Worm (Caenorhabditis elegans) whole organism, late embryonic: ENCODE results near the gene H18N23.2.

Source experiments
- C08G9.2 ChIP-seq: sonication (generic microtip); optimal IDR thresholded peaks from 2 replicates; lab custom pipeline; 2016; ENCODE audit warnings: mild to moderate bottlenecking, missing genetic modification characterization, moderate library complexity, missing compliant biosample characterization
- C38D4.7 ChIP-seq: fragments of 200-800 bp; sonication (Bioruptor generic); optimal IDR thresholded peaks from 2 replicates; lab custom pipeline; 2018; ENCODE audit warnings: mild to moderate bottlenecking, missing genetic modification characterization, moderate library complexity, missing compliant biosample characterization
- K02D7.2 ChIP-seq: sonication (generic microtip); optimal IDR thresholded peaks from 2 replicates; lab custom pipeline; 2017; ENCODE audit warnings: mild to moderate bottlenecking, missing genetic modification characterization, missing compliant biosample characterization
- ceh-14 ChIP-seq: sonication (generic microtip); optimal IDR thresholded peaks from 2 replicates; lab custom pipeline; 2016; ENCODE audit warnings: missing genotype, missing genetic modification characterization, missing compliant biosample characterization
- ceh-18 ChIP-seq: sonication (generic microtip); optimal IDR thresholded peaks from 2 replicates; lab custom pipeline; 2016; ENCODE audit warnings: missing genetic modification characterization, missing compliant biosample characterization
- ceh-34 ChIP-seq: sonication (generic microtip); optimal IDR thresholded peaks from 2 replicates; lab custom pipeline; 2016; ENCODE audit warnings: mild to moderate bottlenecking, missing genetic modification characterization, missing compliant biosample characterization
- ceh-45 ChIP-seq: fragments of 200-800 bp; sonication (Bioruptor generic); IDR thresholded peaks from 2 replicates; pipeline ENCODE4 v1.3.6; 2022; ENCODE audit warnings: missing genetic modification reagents, missing genetic modification characterization, missing compliant biosample characterization
- ceh-48 ChIP-seq: sonication (generic microtip); optimal IDR thresholded peaks from 2 replicates; lab custom pipeline; 2016; ENCODE audit warnings: missing genetic modification characterization, inconsistent platforms, missing compliant biosample characterization
- ceh-6 ChIP-seq: fragments of 200-800 bp; sonication (Bioruptor generic); optimal IDR thresholded peaks from 2 replicates; lab custom pipeline; 2018; ENCODE audit warnings: mild to moderate bottlenecking, missing genetic modification characterization, missing compliant biosample characterization
- ceh-9 ChIP-seq: sonication (generic microtip); optimal IDR thresholded peaks from 2 replicates; lab custom pipeline; 2016; ENCODE audit warnings: mild to moderate bottlenecking, missing genetic modification characterization, inconsistent platforms, missing compliant biosample characterization
- dve-1 ChIP-seq: sonication (generic microtip); optimal IDR thresholded peaks from 2 replicates; lab custom pipeline; 2017; ENCODE audit warnings: antibody characterized with exemption, mild to moderate bottlenecking, missing genetic modification characterization, missing compliant biosample characterization
- elt-4 ChIP-seq: sonication (generic microtip); optimal IDR thresholded peaks from 2 replicates; lab custom pipeline; 2016; ENCODE audit warnings: missing genetic modification characterization, missing compliant biosample characterization
- ets-4 ChIP-seq: sonication (generic microtip); optimal IDR thresholded peaks from 2 replicates; lab custom pipeline; 2016; ENCODE audit warnings: missing genetic modification characterization, missing compliant biosample characterization
- fax-1 ChIP-seq: sonication (generic microtip); optimal IDR thresholded peaks from 2 replicates; lab custom pipeline; 2016; ENCODE audit warnings: missing genotype, missing genetic modification characterization, missing compliant biosample characterization
- fkh-10 ChIP-seq: fragments of 150-350 bp; optimal IDR thresholded peaks from 2 replicates; lab custom pipeline; 2014; ENCODE audit warnings: missing biosample characterization, missing genetic modification reagents, missing genetic modification characterization
- hlh-15 ChIP-seq: sonication (generic microtip); optimal IDR thresholded peaks from 2 replicates; lab custom pipeline; 2016; ENCODE audit warnings: missing genetic modification characterization, missing compliant biosample characterization
- hlh-30 ChIP-seq: sonication (generic microtip); optimal IDR thresholded peaks from 2 replicates; lab custom pipeline; 2017; ENCODE audit warnings: antibody characterized with exemption, missing genetic modification characterization, missing compliant biosample characterization; ENCODE audit not compliant: insufficient read depth
- hlh-6 ChIP-seq: sonication (generic microtip); optimal IDR thresholded peaks from 2 replicates; lab custom pipeline; 2016; ENCODE audit warnings: missing genotype, missing genetic modification characterization, missing compliant biosample characterization
- hlh-8 ChIP-seq: sonication (generic microtip); optimal IDR thresholded peaks from 2 replicates; lab custom pipeline; 2016; ENCODE audit warnings: missing genotype, missing genetic modification characterization, missing compliant biosample characterization
- lin-11 ChIP-seq: fragments of 200-800 bp; sonication (Bioruptor generic); optimal IDR thresholded peaks from 2 replicates; lab custom pipeline; 2018; ENCODE audit warnings: mild to moderate bottlenecking, missing genetic modification characterization, missing compliant biosample characterization
- madf-2 ChIP-seq: sonication (generic microtip); optimal IDR thresholded peaks from 2 replicates; lab custom pipeline; 2017; ENCODE audit warnings: missing genetic modification characterization, missing compliant biosample characterization
- mec-3 ChIP-seq: sonication (generic microtip); optimal IDR thresholded peaks from 2 replicates; lab custom pipeline; 2016; ENCODE audit warnings: borderline replicate concordance, missing genetic modification characterization, missing compliant biosample characterization
- nhr-11 ChIP-seq: fragments of 150-350 bp; optimal IDR thresholded peaks from 2 replicates; lab custom pipeline; 2014; ENCODE audit warnings: missing biosample characterization, missing genetic modification characterization
- nhr-232 ChIP-seq: sonication (generic microtip); optimal IDR thresholded peaks from 2 replicates; lab custom pipeline; 2016; ENCODE audit warnings: missing genetic modification characterization, missing compliant biosample characterization
- npax-4 ChIP-seq: sonication (generic microtip); optimal IDR thresholded peaks from 2 replicates; lab custom pipeline; 2016; ENCODE audit warnings: missing genetic modification characterization, missing compliant biosample characterization
- pat-9 ChIP-seq: fragments of 200-800 bp; sonication (Bioruptor generic); optimal IDR thresholded peaks from 2 replicates; lab custom pipeline; 2018; ENCODE audit warnings: mild to moderate bottlenecking, missing genetic modification characterization, moderate library complexity, missing compliant biosample characterization
- ref-2 ChIP-seq: sonication (generic microtip); optimal IDR thresholded peaks from 2 replicates; lab custom pipeline; 2016; ENCODE audit warnings: missing genetic modification characterization, missing compliant biosample characterization
- rnt-1 ChIP-seq: sonication (generic microtip); optimal IDR thresholded peaks from 2 replicates; lab custom pipeline; 2016; ENCODE audit warnings: missing genetic modification characterization, missing compliant biosample characterization
- sdc-2 ChIP-seq: sonication (generic microtip); optimal IDR thresholded peaks from 2 replicates; lab custom pipeline; 2016; ENCODE audit warnings: missing genotype, missing genetic modification characterization, missing compliant biosample characterization
- sox-4 ChIP-seq: sonication (generic microtip); optimal IDR thresholded peaks from 2 replicates; lab custom pipeline; 2017; ENCODE audit warnings: mild to moderate bottlenecking, missing genetic modification characterization, inconsistent platforms, missing compliant biosample characterization
- syd-9 ChIP-seq: sonication (generic microtip); optimal IDR thresholded peaks from 2 replicates; lab custom pipeline; 2016; ENCODE audit warnings: mild to moderate bottlenecking, missing genetic modification characterization, moderate library complexity, missing compliant biosample characterization
- tbx-2 ChIP-seq: sonication (generic microtip); optimal IDR thresholded peaks from 2 replicates; lab custom pipeline; 2016; ENCODE audit warnings: missing genetic modification characterization, missing compliant biosample characterization
- ttx-3 ChIP-seq: sonication (generic microtip); optimal IDR thresholded peaks from 2 replicates; lab custom pipeline; 2016; ENCODE audit warnings: missing genetic modification reagents, missing genetic modification characterization, missing compliant biosample characterization
- unc-3 ChIP-seq, 2 experiments: fragments of 200-800 bp in 1 of 2; sonication (Bioruptor generic) in 1 of 2; sonication (generic microtip) in 1 of 2; conservative IDR thresholded peaks in 1 of 2; optimal IDR thresholded peaks in 1 of 2; 2 replicates each; pipeline versions ENCODE4 v1.3.6 to Lab custom; 2016 to 2022; ENCODE audit warnings: missing compliant biosample characterization in 2 of 2, missing genetic modification characterization in 2 of 2, missing genetic modification reagents in 1 of 2
- unc-55 ChIP-seq: sonication (generic microtip); optimal IDR thresholded peaks from 2 replicates; lab custom pipeline; 2017; ENCODE audit warnings: missing biosample characterization, missing genetic modification reagents, missing genetic modification characterization

Gene H18N23.2

DNA sequence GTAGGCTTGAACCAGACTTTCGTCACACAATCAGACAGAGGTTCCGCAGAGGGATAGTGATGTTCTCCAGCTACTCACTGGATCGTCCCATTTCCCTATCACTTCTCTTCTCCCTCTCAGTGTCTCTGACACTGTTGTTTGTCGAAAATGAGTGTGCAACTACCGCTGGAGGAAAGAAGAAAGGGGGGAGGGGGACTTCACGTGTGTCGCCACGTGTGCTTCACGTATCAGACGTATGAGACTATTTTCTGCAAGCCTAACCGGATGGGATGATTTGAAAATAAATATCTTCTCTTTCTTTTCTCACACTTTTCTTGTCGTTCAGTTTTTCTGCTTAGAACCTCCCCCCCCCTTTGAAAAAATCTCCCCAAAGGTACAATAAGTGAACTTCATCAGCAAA, at the start of gene H18N23.2:
Gene H18N23.2, minus strand, starts transcription at position 82 of the 400 bp plus-strand sequence.
- TF ChIP-seq unc-55 (GFP tag; lab: Kevin White, UChicago) (peak; percentile 7), ttx-3 (tag; lab: Kevin White, UChicago) (no peak), npax-4 (tag; lab: Kevin White, UChicago) (no peak), hlh-30 (tag; lab: Kevin White, UChicago) (peak; percentile 0), ceh-18 (peak; percentile 71)

- TF ChIP-seq ceh-14 (no peak), ceh-6 (GFP tag; lab: Kevin White, UChicago) (no peak), sox-4 (tag; lab: Kevin White, UChicago) (no peak), mec-3 (tag; lab: Kevin White, UChicago) (no peak)
These were observed 45.3 kb upstream of the H18N23.2 start for ce11 chrX:17685959-17686358.

ce11 chrX:17684767-17685166, 44.1 kb upstream of the H18N23.2 start, which contains the start of gene T23E7.6:
Gene T23E7.6 (minus strand): TSS chrX:17684811.
- TF ChIP-seq hlh-15 (tag; lab: Kevin White, UChicago) (no peak), K02D7.2 (no peak), fkh-10 (GFP tag; lab: Kevin White, UChicago) (no peak), fax-1 (tag; lab: Kevin White, UChicago) (no peak), nhr-232 (tag; lab: Kevin White, UChicago) (no peak), pat-9 (tag; lab: Kevin White, UChicago) (no peak), hlh-8 (tag; lab: Kevin White, UChicago) (no peak), syd-9 (tag; lab: Kevin White, UChicago) (no peak), C08G9.2 (tag; lab: Kevin White, UChicago) (no peak), unc-55 (GFP tag; lab: Kevin White, UChicago) (no peak), ceh-34 (tag; lab: Kevin White, UChicago) (no peak)

DNA sequence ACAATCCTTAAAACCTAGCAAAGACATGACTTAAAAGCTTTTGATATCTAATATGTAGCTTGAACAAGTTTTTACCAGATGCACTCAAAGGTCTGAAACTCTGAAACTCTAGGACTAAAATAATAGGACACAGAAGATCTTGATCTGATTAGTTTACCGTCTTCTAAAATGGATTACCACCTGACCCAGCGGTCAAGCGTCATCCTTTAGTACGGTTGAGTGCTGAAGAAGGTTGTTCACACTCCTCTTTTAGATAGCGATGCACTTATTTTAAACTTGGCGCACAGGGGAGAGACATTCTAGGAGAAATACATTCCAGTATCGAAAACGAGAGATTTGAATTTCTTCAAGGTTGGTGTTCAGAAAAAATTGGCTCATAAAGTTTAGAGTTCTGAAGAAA, 43.0 kb upstream of the H18N23.2 start:
- no peak for TF ChIP-seq unc-3 (GFP tag; conservative IDR thresholded peaks at IDR 0.05; lab: Robert Waterston, UW)
- no peak for TF ChIP-seq unc-3 (tag; optimal IDR thresholded peaks at IDR 0.05; lab: Kevin White, UChicago)
- TF ChIP-seq dve-1, result no peak
- no peak for TF ChIP-seq ceh-45 (GFP tag; lab: Robert Waterston, UW)
- TF ChIP-seq K02D7.2, result no peak
- no peak for TF ChIP-seq madf-2
- no peak for TF ChIP-seq hlh-6
- TF ChIP-seq ceh-48, result no peak
- TF ChIP-seq nhr-11 (tag; lab: Kevin White, UChicago), result no peak
- TF ChIP-seq sdc-2, result no peak
- no peak for TF ChIP-seq lin-11 (tag; lab: Kevin White, UChicago)
- no peak for TF ChIP-seq ets-4 (tag; lab: Kevin White, UChicago)
- no peak for TF ChIP-seq elt-4 (tag; lab: Kevin White, UChicago)
- no peak for TF ChIP-seq nhr-232 (tag; lab: Kevin White, UChicago)

DNA sequence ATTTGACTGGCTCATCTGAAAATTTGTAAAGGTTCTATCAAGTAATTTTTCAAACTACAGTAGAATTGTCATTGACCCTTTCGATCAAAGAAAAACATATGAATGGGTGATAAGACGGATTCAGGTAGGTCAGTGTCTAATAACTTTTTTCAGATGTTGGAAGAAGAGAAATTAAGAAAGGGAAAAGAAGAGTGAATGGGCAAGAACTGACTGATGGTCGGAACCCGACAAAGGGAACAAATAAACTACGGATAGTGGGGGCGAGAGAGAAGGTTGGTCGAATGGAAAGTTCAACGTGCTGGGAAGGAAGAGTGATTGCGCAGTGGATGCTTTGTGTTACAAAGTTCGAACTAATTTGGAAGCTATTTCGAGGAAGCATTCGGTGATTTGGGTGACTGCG, 41.6 kb upstream of the H18N23.2 start:
- TF ChIP-seq fax-1 (tag; lab: Kevin White, UChicago), result no peak
- no peak for TF ChIP-seq ceh-14
- no peak for TF ChIP-seq K02D7.2
- no peak for TF ChIP-seq nhr-232 (tag; lab: Kevin White, UChicago)
- no peak for TF ChIP-seq unc-55 (GFP tag; lab: Kevin White, UChicago)
- no peak for TF ChIP-seq ceh-48
- no peak for TF ChIP-seq elt-4 (tag; lab: Kevin White, UChicago)
- TF ChIP-seq ceh-9 (tag; lab: Kevin White, UChicago), result no peak
- no peak for TF ChIP-seq rnt-1
- no peak for TF ChIP-seq ref-2 (tag; lab: Kevin White, UChicago)
- TF ChIP-seq C38D4.7 (GFP tag; lab: Kevin White, UChicago), result no peak
- TF ChIP-seq pat-9 (tag; lab: Kevin White, UChicago), result no peak
- TF ChIP-seq tbx-2 (tag; lab: Kevin White, UChicago), result no peak
